Worm (Caenorhabditis elegans) whole organism, L2 larva: Measurements from ENCODE around the gene srbc-36.

ENCODE experiments used
- C34F6.9 ChIP-seq: fragments of 150-350 bp; optimal IDR thresholded peaks from 2 replicates; lab custom pipeline; 2014; ENCODE audit warnings: missing biosample characterization, missing genetic modification characterization
- F13H6.1 ChIP-seq: sonication (generic microtip); optimal IDR thresholded peaks from 2 replicates; lab custom pipeline; 2016; ENCODE audit warnings: missing genetic modification characterization, missing compliant biosample characterization
- R02D3.7 ChIP-seq: fragments of 150-350 bp; optimal IDR thresholded peaks from 2 replicates; lab custom pipeline; 2014; ENCODE audit warnings: missing biosample characterization, missing genetic modification characterization
- Y55F3AM.14 ChIP-seq: fragments of 200-800 bp; sonication (Bioruptor generic); optimal IDR thresholded peaks from 2 replicates; lab custom pipeline; 2018; ENCODE audit warnings: mild to moderate bottlenecking, missing genetic modification characterization, missing compliant biosample characterization
- ZK546.5 ChIP-seq: sonication (generic microtip); optimal IDR thresholded peaks from 2 replicates; lab custom pipeline; 2017; ENCODE audit warnings: missing biosample characterization, missing genetic modification characterization
- alr-1 ChIP-seq: fragments of 150-350 bp; optimal IDR thresholded peaks from 2 replicates; lab custom pipeline; 2014; ENCODE audit warnings: missing biosample characterization, missing genetic modification characterization
- aly-2 ChIP-seq: fragments of 150-350 bp; optimal IDR thresholded peaks from 2 replicates; lab custom pipeline; 2014; ENCODE audit warnings: missing biosample characterization, missing genetic modification characterization
- blmp-1 ChIP-seq: sonication (generic microtip); optimal IDR thresholded peaks from 2 replicates; lab custom pipeline; 2017; ENCODE audit warnings: missing genetic modification characterization, mild to moderate bottlenecking, missing compliant biosample characterization, antibody characterized with exemption, moderate library complexity; ENCODE audit not compliant: insufficient read depth
- ceh-16 ChIP-seq: fragments of 150-350 bp; optimal IDR thresholded peaks from 2 replicates; lab custom pipeline; 2014; ENCODE audit warnings: missing biosample characterization, missing genetic modification characterization
- ceh-82 ChIP-seq: fragments of 150-350 bp; optimal IDR thresholded peaks from 2 replicates; lab custom pipeline; 2014; ENCODE audit warnings: missing biosample characterization, missing genetic modification characterization
- crh-2 ChIP-seq: sonication (generic microtip); optimal IDR thresholded peaks from 2 replicates; lab custom pipeline; 2017; ENCODE audit warnings: missing biosample characterization, missing genetic modification characterization
- dmd-4 ChIP-seq: sonication (generic microtip); optimal IDR thresholded peaks from 2 replicates; lab custom pipeline; 2017; ENCODE audit warnings: missing biosample characterization, missing genetic modification characterization
- egl-27 ChIP-seq: sonication (generic microtip); optimal IDR thresholded peaks from 3 replicates; lab custom pipeline; 2017; ENCODE audit warnings: missing biosample characterization, missing genetic modification reagents, missing genetic modification characterization
- elt-1 ChIP-seq: fragments of 150-350 bp; optimal IDR thresholded peaks from 2 replicates; lab custom pipeline; 2014; ENCODE audit warnings: missing biosample characterization, missing genetic modification characterization
- elt-3 ChIP-seq: sonication (generic microtip); optimal IDR thresholded peaks from 2 replicates; lab custom pipeline; 2017; ENCODE audit warnings: missing biosample characterization, missing genetic modification characterization
- gmeb-1 ChIP-seq: fragments of 150-350 bp; optimal IDR thresholded peaks from 2 replicates; lab custom pipeline; 2014; ENCODE audit warnings: missing biosample characterization, missing genetic modification characterization
- lin-11 ChIP-seq: fragments of 150-350 bp; sonication (generic microtip); optimal IDR thresholded peaks from 2 replicates; lab custom pipeline; 2014; ENCODE audit warnings: missing biosample characterization, missing genetic modification characterization, inconsistent platforms, mixed read lengths
- lin-13 ChIP-seq: fragments of 150-350 bp; optimal IDR thresholded peaks from 2 replicates; lab custom pipeline; 2014; ENCODE audit warnings: missing biosample characterization, missing genetic modification reagents, missing genetic modification characterization
- lin-39 ChIP-seq: fragments of 150-350 bp; optimal IDR thresholded peaks from 2 replicates; lab custom pipeline; 2014; ENCODE audit warnings: missing biosample characterization, missing genetic modification reagents, missing genetic modification characterization
- lsy-2 ChIP-seq, 2 experiments: fragments of 150-350 bp in 1 of 2; sonication (generic microtip) in 1 of 2; optimal IDR thresholded peaks; 2 replicates each; lab custom pipeline; 2014 to 2017; ENCODE audit warnings: missing biosample characterization in 2 of 2, missing genetic modification characterization in 2 of 2
- mab-5 ChIP-seq: fragments of 150-350 bp; optimal IDR thresholded peaks from 2 replicates; lab custom pipeline; 2014; ENCODE audit warnings: missing biosample characterization, missing genetic modification characterization
- mdl-1 ChIP-seq, 2 experiments: fragments of 150-350 bp in 1 of 2; sonication (generic microtip) in 1 of 2; optimal IDR thresholded peaks; 2 replicates each; lab custom pipeline; 2017; ENCODE audit warnings: missing biosample characterization in 2 of 2, missing genetic modification characterization in 2 of 2
- nhr-10 ChIP-seq: sonication (generic microtip); optimal IDR thresholded peaks from 2 replicates; lab custom pipeline; 2017; ENCODE audit warnings: missing biosample characterization, missing genetic modification characterization
- nhr-12 ChIP-seq: fragments of 150-350 bp; optimal IDR thresholded peaks from 2 replicates; lab custom pipeline; 2014; ENCODE audit warnings: missing biosample characterization, missing genetic modification characterization
- nhr-23 ChIP-seq: fragments of 150-350 bp; optimal IDR thresholded peaks from 2 replicates; lab custom pipeline; 2014; ENCODE audit warnings: missing biosample characterization, missing genetic modification reagents, missing genetic modification characterization
- nhr-25 ChIP-seq: fragments of 150-350 bp; sonication (generic microtip); optimal IDR thresholded peaks from 3 replicates; lab custom pipeline; 2014; ENCODE audit warnings: missing biosample characterization, missing genetic modification characterization
- nhr-6 ChIP-seq: fragments of 150-350 bp; optimal IDR thresholded peaks from 2 replicates; lab custom pipeline; 2014; ENCODE audit warnings: missing biosample characterization, missing genetic modification characterization
- nhr-77 ChIP-seq: fragments of 150-350 bp; optimal IDR thresholded peaks from 2 replicates; lab custom pipeline; 2014; ENCODE audit warnings: missing biosample characterization, missing genetic modification characterization
- peb-1 ChIP-seq: fragments of 150-350 bp; optimal IDR thresholded peaks from 2 replicates; lab custom pipeline; 2014; ENCODE audit warnings: missing biosample characterization, missing genetic modification characterization
- sem-4 ChIP-seq: fragments of 150-350 bp; optimal IDR thresholded peaks from 2 replicates; lab custom pipeline; 2014; ENCODE audit warnings: missing biosample characterization, missing genetic modification reagents, missing genetic modification characterization
- skn-1 ChIP-seq: sonication (generic microtip); optimal IDR thresholded peaks from 2 replicates; lab custom pipeline; 2017; ENCODE audit warnings: missing biosample characterization, missing genetic modification characterization
- sma-3 ChIP-seq: sonication (generic microtip); optimal IDR thresholded peaks from 2 replicates; lab custom pipeline; 2016; ENCODE audit warnings: missing genetic modification reagents, missing genetic modification characterization, missing compliant biosample characterization
- sma-9 ChIP-seq, 2 experiments: fragments of 150-350 bp in 1 of 2; sonication (generic microtip) in 1 of 2; optimal IDR thresholded peaks; 2 replicates each; lab custom pipeline; 2014 to 2016; ENCODE audit warnings: missing genetic modification characterization in 2 of 2, mild to moderate bottlenecking in 1 of 2, missing biosample characterization in 1 of 2, missing compliant biosample characterization in 1 of 2, missing genetic modification reagents in 1 of 2, moderate library complexity in 1 of 2
- snpc-4 ChIP-seq: fragments of 150-350 bp; optimal IDR thresholded peaks from 2 replicates; lab custom pipeline; 2014; ENCODE audit warnings: missing biosample characterization, missing genetic modification characterization
- unc-39 ChIP-seq: fragments of 150-350 bp; optimal IDR thresholded peaks from 2 replicates; lab custom pipeline; 2014; ENCODE audit warnings: missing biosample characterization, missing genetic modification characterization
- unc-55 ChIP-seq: fragments of 150-350 bp; sonication (generic microtip); optimal IDR thresholded peaks from 3 replicates; lab custom pipeline; 2014; ENCODE audit warnings: missing biosample characterization, missing genetic modification reagents, missing genetic modification characterization
- zag-1 ChIP-seq: fragments of 150-350 bp; optimal IDR thresholded peaks from 2 replicates; lab custom pipeline; 2014; ENCODE audit warnings: missing biosample characterization, missing genetic modification characterization
- ztf-1 ChIP-seq: fragments of 200-800 bp; sonication (Bioruptor generic); conservative IDR thresholded peaks from 2 replicates; pipeline ENCODE4 v1.3.6; 2022; ENCODE audit warnings: missing genetic modification characterization, missing compliant biosample characterization
- ztf-11 ChIP-seq: sonication (generic microtip); optimal IDR thresholded peaks from 2 replicates; lab custom pipeline; 2017; ENCODE audit warnings: missing biosample characterization, missing genetic modification characterization

srbc-36 gene

ce11 chrV:3523262-3523661, 32.9 kb upstream of the srbc-36 start, which contains the start of gene irg-1:
Gene irg-1, plus strand, starts transcription at chrV:3523587.
- no peak for TF ChIP-seq sma-3 (GFP tag; lab: Kevin White, UChicago)
- TF ChIP-seq R02D3.7 (tag; lab: Kevin White, UChicago): no peak
- no peak for TF ChIP-seq unc-55 (GFP tag; lab: Kevin White, UChicago)
- no peak for TF ChIP-seq blmp-1
- TF ChIP-seq elt-3 (tag; lab: Kevin White, UChicago): no peak
- no peak for TF ChIP-seq crh-2
- TF ChIP-seq ztf-1 (GFP tag; lab: Robert Waterston, UW): no peak
- TF ChIP-seq sem-4: no peak
- no peak for TF ChIP-seq Y55F3AM.14
- no peak for TF ChIP-seq ceh-16 (tag; lab: Kevin White, UChicago)
- no peak for TF ChIP-seq lin-13
- TF ChIP-seq aly-2: no peak
- no peak for TF ChIP-seq nhr-23 (tag; lab: Kevin White, UChicago)
- TF ChIP-seq dmd-4: no peak
- TF ChIP-seq F13H6.1: no peak

ce11 chrV:3517889-3518288, 27.6 kb upstream of the srbc-36 start, which contains the start of gene str-227:
Gene str-227, plus strand, starts transcription at chrV:3518189.
- TF ChIP-seq ztf-11 (no peak), nhr-10 (tag; lab: Kevin White, UChicago) (no peak), mab-5 (tag; lab: Kevin White, UChicago) (no peak), aly-2 (no peak), sem-4 (no peak), lin-39 (no peak)

DNA sequence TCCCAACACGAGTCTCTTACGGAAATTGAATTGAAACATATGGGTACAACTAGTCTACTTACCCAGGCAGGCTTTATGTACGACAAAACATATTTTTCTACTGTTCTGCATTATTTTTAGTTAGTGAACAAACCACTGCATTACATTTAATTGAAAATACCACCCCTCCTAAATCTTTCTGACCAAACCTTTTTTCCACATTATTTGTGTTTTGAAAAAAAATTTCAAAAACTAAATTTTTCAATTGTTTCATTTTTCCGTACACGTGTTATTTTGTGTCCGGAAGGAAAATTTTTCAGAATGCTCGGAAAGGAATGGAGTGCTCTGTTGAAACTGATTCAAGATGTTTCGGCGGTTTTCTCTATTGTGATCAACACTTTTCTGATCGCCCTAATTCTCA, 22.0 kb upstream of the srbc-36 start, which contains the start of gene str-226:
str-226 (plus strand) TSS at position 301 of the 400 bp plus-strand sequence.
- TF ChIP-seq mdl-1 (tag; optimal IDR thresholded peaks at IDR 0.05; lab: Kevin White, UChicago): no peak
- no peak for TF ChIP-seq ztf-11
- TF ChIP-seq peb-1 (tag; lab: Kevin White, UChicago): no peak
- TF ChIP-seq skn-1 (tag; lab: Kevin White, UChicago): no peak
- TF ChIP-seq alr-1 (tag; lab: Kevin White, UChicago): no peak
- TF ChIP-seq lin-13: no peak
- no peak for TF ChIP-seq egl-27 (tag; lab: Kevin White, UChicago)
- TF ChIP-seq nhr-12 (tag; lab: Kevin White, UChicago): no peak
- TF ChIP-seq nhr-23 (tag; lab: Kevin White, UChicago): no peak
- TF ChIP-seq, all 48 proteins: peak for 0

ce11 chrV:3509878-3510277, 19.5 kb upstream of the srbc-36 start, which contains the start of gene str-228:
Gene str-228, plus strand, starts transcription at chrV:3510178.
- TF ChIP-seq gmeb-1 (no peak), C34F6.9 (tag; lab: Kevin White, UChicago) (no peak), unc-39 (no peak), F13H6.1 (no peak), nhr-12 (tag; lab: Kevin White, UChicago) (no peak), zag-1 (tag; lab: Kevin White, UChicago) (no peak), elt-3 (tag; lab: Kevin White, UChicago) (no peak), ZK546.5 (tag; lab: Kevin White, UChicago) (no peak)

DNA sequence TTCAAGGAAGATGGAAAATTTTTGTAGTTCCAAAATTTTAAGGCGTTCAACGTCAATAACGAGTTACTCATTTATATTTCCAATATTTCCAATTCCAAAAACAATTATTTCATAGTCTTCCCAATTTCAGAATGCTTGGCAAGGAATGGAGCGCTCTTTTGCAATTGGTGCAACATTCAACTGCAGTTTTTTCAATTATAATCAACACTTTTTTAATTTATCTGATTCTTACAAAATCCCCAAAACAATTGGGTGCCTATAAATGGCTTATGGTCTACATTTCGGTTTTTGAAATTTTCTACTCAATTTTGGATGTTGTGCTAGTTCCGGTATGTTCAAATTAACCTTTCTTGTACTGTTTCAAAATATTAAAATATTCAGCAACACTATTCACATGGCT, 17.4 kb upstream of the srbc-36 start, which contains the start of gene str-225:
str-225 (plus strand) TSS at position 132 of the 400 bp plus-strand sequence.
- TF ChIP-seq unc-55 (GFP tag; lab: Kevin White, UChicago) (no peak), nhr-6 (tag; lab: Kevin White, UChicago) (no peak), sma-3 (GFP tag; lab: Kevin White, UChicago) (no peak), Y55F3AM.14 (no peak), lin-11 (tag; lab: Kevin White, UChicago) (no peak), elt-1 (tag; lab: Kevin White, UChicago) (no peak), unc-39 (no peak), aly-2 (no peak), ceh-82 (tag; lab: Kevin White, UChicago) (no peak), blmp-1 (no peak), snpc-4 (tag; lab: Kevin White, UChicago) (no peak), nhr-25 (no peak), lsy-2 (tag; optimal IDR thresholded peaks at IDR 0.05; lab: Kevin White, UChicago) (no peak), crh-2 (no peak), elt-3 (tag; lab: Kevin White, UChicago) (no peak), alr-1 (tag; lab: Kevin White, UChicago) (no peak), sma-9 (GFP tag; optimal IDR thresholded peaks at IDR 0.05; lab: Kevin White, UChicago) (no peak), sma-9 (tag; optimal IDR thresholded peaks at IDR 0.05; lab: Kevin White, UChicago) (no peak), lin-39 (no peak), ZK546.5 (tag; lab: Kevin White, UChicago) (no peak), nhr-77 (tag; lab: Kevin White, UChicago) (no peak)
